Fruit fly (Drosophila melanogaster) whole organism, pupa: ENCODE data around the gene Hacd1.
A peak's percentile ranks its signal among the peaks of the same experiment; 100 is the strongest.

ENCODE experiments used
- CG12605 ChIP-seq: fragments of 200-800 bp; sonication (Bioruptor generic); IDR thresholded peaks from 2 replicates; pipeline ENCODE4 v1.3.6; 2022; ENCODE audit warnings: missing biosample characterization, missing genetic modification characterization
- CG15710 ChIP-seq: fragments of 200-800 bp; sonication (Bioruptor generic); optimal IDR thresholded peaks from 2 replicates; lab custom pipeline; 2018; ENCODE audit warnings: missing biosample characterization, mild to moderate bottlenecking, missing genetic modification characterization, moderate library complexity
- CG17806 ChIP-seq: fragments of 200-800 bp; sonication (Bioruptor generic); optimal IDR thresholded peaks from 2 replicates; lab custom pipeline; 2018; ENCODE audit warnings: missing biosample characterization, mild to moderate bottlenecking, missing genetic modification characterization, moderate library complexity
- CG4496 ChIP-seq: fragments of 200-800 bp; sonication (Bioruptor generic); IDR thresholded peaks from 3 replicates; pipeline ENCODE4 v1.3.6; 2022; ENCODE audit warnings: missing biosample characterization, missing genetic modification characterization
- CG8301 ChIP-seq: fragments of 200-800 bp; sonication (Bioruptor generic); optimal IDR thresholded peaks from 2 replicates; lab custom pipeline; 2018; ENCODE audit warnings: missing biosample characterization, mild to moderate bottlenecking, missing genetic modification characterization
- CG9948 ChIP-seq: fragments of 200-800 bp; sonication (Bioruptor generic); optimal IDR thresholded peaks from 2 replicates; lab custom pipeline; 2018; ENCODE audit warnings: missing biosample characterization, mild to moderate bottlenecking, missing genetic modification characterization, moderate library complexity
- D1 ChIP-seq: fragments of 200-800 bp; sonication (Bioruptor generic); optimal IDR thresholded peaks from 2 replicates; lab custom pipeline; 2018; ENCODE audit warnings: missing biosample characterization, mild to moderate bottlenecking, missing genetic modification characterization, moderate library complexity
- EcR ChIP-seq: fragments of 200-800 bp; sonication (Bioruptor generic); optimal IDR thresholded peaks from 3 replicates; lab custom pipeline; 2019; ENCODE audit warnings: missing biosample characterization, missing genetic modification characterization, mild to moderate bottlenecking, moderate library complexity, missing genetic modification reagents
- Ets98B ChIP-seq: fragments of 200-800 bp; sonication (Bioruptor generic); IDR thresholded peaks from 2 replicates; pipeline ENCODE4 v1.3.6; 2022; ENCODE audit warnings: missing biosample characterization, missing genetic modification characterization
- Pif1A ChIP-seq: fragments of 200-800 bp; sonication (Bioruptor generic); optimal IDR thresholded peaks from 3 replicates; lab custom pipeline; 2016; ENCODE audit warnings: missing biosample characterization, missing genetic modification characterization
- Pif1B ChIP-seq: fragments of 200-800 bp; sonication (Bioruptor generic); optimal IDR thresholded peaks from 3 replicates; lab custom pipeline; 2016; ENCODE audit warnings: missing biosample characterization, missing genetic modification characterization
- Snoo ChIP-seq: fragments of 200-800 bp; sonication (Bioruptor generic); optimal IDR thresholded peaks from 3 replicates; lab custom pipeline; 2017; ENCODE audit warnings: missing biosample characterization, mild to moderate bottlenecking, missing genetic modification characterization, inconsistent platforms
- fd96Ca ChIP-seq: fragments of 200-800 bp; sonication (Bioruptor generic); IDR thresholded peaks from 3 replicates; pipeline ENCODE4 v1.3.6; 2022; ENCODE audit warnings: missing biosample characterization, missing genetic modification characterization
- gl ChIP-seq: fragments of 200-800 bp; sonication (Bioruptor generic); optimal IDR thresholded peaks from 2 replicates; lab custom pipeline; 2018; ENCODE audit warnings: missing biosample characterization, mild to moderate bottlenecking, missing genetic modification characterization

dm6 chr2L:12011682-12012655 is 9.9 kb upstream of the Hacd1 start:
- TF ChIP-seq CG8301 (tag; lab: Kevin White, UChicago) = peak; percentile 58
- no peak for TF ChIP-seq Pif1A (GFP tag; lab: Kevin White, UChicago)
- TF ChIP-seq Ets98B = no peak
- TF ChIP-seq fd96Ca = no peak
- peak; percentile 51 for TF ChIP-seq CG17806 (tag; lab: Kevin White, UChicago)
- peak; percentile 73 for TF ChIP-seq Pif1B
- TF ChIP-seq CG9948 (tag; lab: Kevin White, UChicago) = peak; percentile 35
- peak; percentile 100 for TF ChIP-seq EcR (GFP tag; lab: Kevin White, UChicago)
- peak; percentile 48 for TF ChIP-seq gl (tag; lab: Kevin White, UChicago)
- peak; percentile 54 for TF ChIP-seq CG15710 (tag; lab: Kevin White, UChicago)
- no peak for TF ChIP-seq CG4496
- TF ChIP-seq D1 (tag; lab: Kevin White, UChicago) = no peak
- TF ChIP-seq Snoo (tag; lab: Kevin White, UChicago) = peak; percentile 66
- no peak for TF ChIP-seq CG12605
